Fruit fly (Drosophila melanogaster): ENCODE data around the gene nmo.

The nmo gene

dm6 chr3L:8013001-8013864, 34.4 kb downstream of the nmo start (continued):
- TF ChIP-seq pdm3 (GFP tag; optimal IDR thresholded peaks at IDR 0.05) (peak; percentile 40), acj6 (GFP tag; optimal IDR thresholded peaks at IDR 0.05) (no peak), CG10669 (GFP tag; optimal IDR thresholded peaks at IDR 0.05) (peak; percentile 62), Hr38 (GFP tag; optimal IDR thresholded peaks at IDR 0.05) (no peak), Eip78C (GFP tag) (no peak), eg (GFP tag; IDR thresholded peaks at IDR 0.05) (no peak), Eip93F (GFP tag; optimal IDR thresholded peaks at IDR 0.05) (no peak), dsx (GFP tag; optimal IDR thresholded peaks at IDR 0.05; ENCODE audit: poor library complexity, severe bottlenecking) (peak; percentile 79), CG32006 (GFP tag; optimal IDR thresholded peaks at IDR 0.05) (peak; percentile 26), Blimp-1 (GFP tag; optimal IDR thresholded peaks at IDR 0.05) (peak; percentile 36), topi (GFP tag; optimal IDR thresholded peaks at IDR 0.05) (peak; percentile 39), CG8119 (GFP tag; IDR thresholded peaks at IDR 0.05) (no peak), fkh (GFP tag; optimal IDR thresholded peaks at IDR 0.05) (no peak), Sox102F (GFP tag; optimal IDR thresholded peaks at IDR 0.05) (no peak), dac (GFP tag; optimal IDR thresholded peaks at IDR 0.05) (no peak), CG34406 (GFP tag; optimal IDR thresholded peaks at IDR 0.05) (no peak), cyc (GFP tag; optimal IDR thresholded peaks at IDR 0.05) (peak; percentile 34), Ets96B (tag; optimal IDR thresholded peaks at IDR 0.05) (peak; percentile 61), CG7368 (GFP tag; optimal IDR thresholded peaks at IDR 0.05) (no peak), achi (GFP tag; optimal IDR thresholded peaks at IDR 0.05) (peak; percentile 33), CG10631 (GFP tag; optimal IDR thresholded peaks at IDR 0.05) (peak; percentile 36), salr (GFP tag; optimal IDR thresholded peaks at IDR 0.05) (no peak), Eip75B (GFP tag; optimal IDR thresholded peaks at IDR 0.05) (no peak), Sox15 (GFP tag; optimal IDR thresholded peaks at IDR 0.05) (peak; percentile 9), Met (GFP tag; optimal IDR thresholded peaks at IDR 0.05) (peak; percentile 41), ss (GFP tag; optimal IDR thresholded peaks at IDR 0.05) (peak in 1 of 2 experiments; percentile 46), CG6792 (GFP tag; optimal IDR thresholded peaks at IDR 0.05) (peak; percentile 11), OdsH (GFP tag; optimal IDR thresholded peaks at IDR 0.05) (peak; percentile 38), Smox (GFP tag; optimal IDR thresholded peaks at IDR 0.05) (peak; percentile 19), esn (GFP tag; optimal IDR thresholded peaks at IDR 0.05) (peak; percentile 54), CG3919 (GFP tag; optimal IDR thresholded peaks at IDR 0.05) (peak; percentile 0), Gug (GFP tag; IDR thresholded peaks at IDR 0.05) (no peak), CG31627 (GFP tag; optimal IDR thresholded peaks at IDR 0.05) (peak; percentile 31), CG1621 (tag; optimal IDR thresholded peaks at IDR 0.05) (peak; percentile 22), fd85E (GFP tag; optimal IDR thresholded peaks at IDR 0.05) (no peak), CG11762 (GFP tag; optimal IDR thresholded peaks at IDR 0.05; ENCODE audit: insufficient read depth) (no peak), spab (GFP tag; optimal IDR thresholded peaks at IDR 0.05) (peak; percentile 37), Hr4 (GFP tag; optimal IDR thresholded peaks at IDR 0.05) (no peak), CG6808 (GFP tag; optimal IDR thresholded peaks at IDR 0.05) (no peak), Hr39 (GFP tag; optimal IDR thresholded peaks at IDR 0.05) (peak; percentile 32), CG6163 (GFP tag; IDR thresholded peaks at IDR 0.05) (0 out of 3 replicates have a peak, but pooled peaks have one; percentile 13)

dm6 chr3L:8013865-8014216, 35.0 kb downstream of the nmo start:
- TF ChIP-seq CG34406 (GFP tag; optimal IDR thresholded peaks at IDR 0.05) (peak; percentile 21), CG8632 (GFP tag; optimal IDR thresholded peaks at IDR 0.05) (peak; percentile 20), CG6808 (GFP tag; optimal IDR thresholded peaks at IDR 0.05) (peak; percentile 92), Eip75B (GFP tag; optimal IDR thresholded peaks at IDR 0.05) (peak; percentile 31), Eip78C (GFP tag) (peak; percentile 83), CG1621 (tag; optimal IDR thresholded peaks at IDR 0.05) (no peak), eg (GFP tag; IDR thresholded peaks at IDR 0.05) (peak; percentile 67), fd59A (GFP tag; optimal IDR thresholded peaks at IDR 0.05) (no peak), Met (GFP tag; optimal IDR thresholded peaks at IDR 0.05) (no peak), net (GFP tag; optimal IDR thresholded peaks at IDR 0.05) (peak; percentile 44), Sox15 (GFP tag; optimal IDR thresholded peaks at IDR 0.05) (no peak), vri (GFP tag; optimal IDR thresholded peaks at IDR 0.05) (no peak), CG32006 (GFP tag; optimal IDR thresholded peaks at IDR 0.05) (no peak), CG7368 (GFP tag; optimal IDR thresholded peaks at IDR 0.05) (peak; percentile 51), CG6276 (GFP tag; optimal IDR thresholded peaks at IDR 0.05) (no peak), Blimp-1 (GFP tag; optimal IDR thresholded peaks at IDR 0.05) (no peak), Hr38 (GFP tag; optimal IDR thresholded peaks at IDR 0.05) (no peak), Ets21C (GFP tag; optimal IDR thresholded peaks at IDR 0.05) (no peak), cyc (GFP tag; optimal IDR thresholded peaks at IDR 0.05) (no peak), dsx (GFP tag; optimal IDR thresholded peaks at IDR 0.05; ENCODE audit: poor library complexity, severe bottlenecking) (peak; percentile 42), Sox102F (GFP tag; optimal IDR thresholded peaks at IDR 0.05) (no peak), Sox14 (GFP tag; optimal IDR thresholded peaks at IDR 0.05) (no peak), dac (GFP tag; optimal IDR thresholded peaks at IDR 0.05) (no peak)

Data from whole organism, prepupa.